Worm (Caenorhabditis elegans) whole organism, midembryonic: ENCODE measurements around the gene R144.10.

Source experiments
- T22C8.4 ChIP-seq: fragments of 200-800 bp; sonication (Bioruptor generic); IDR thresholded peaks from 2 replicates; pipeline ENCODE4 v1.3.6; 2022; ENCODE audit warnings: missing genetic modification characterization, missing compliant biosample characterization
- flt-1 ChIP-seq: fragments of 200-800 bp; sonication (Bioruptor generic); IDR thresholded peaks from 2 replicates; pipeline ENCODE4 v1.3.6; 2022; ENCODE audit warnings: missing genetic modification characterization, missing compliant biosample characterization
- klf-2 ChIP-seq: fragments of 200-800 bp; sonication (Bioruptor generic); conservative IDR thresholded peaks from 2 replicates; pipeline ENCODE4 v1.3.6; 2022; ENCODE audit warnings: missing genetic modification reagents, missing genetic modification characterization, missing compliant biosample characterization
- med-1 ChIP-seq: sonication (generic microtip); optimal IDR thresholded peaks from 2 replicates; lab custom pipeline; 2017; ENCODE audit warnings: missing genetic modification characterization, mild to moderate bottlenecking, missing compliant biosample characterization, antibody characterized with exemption, missing genetic modification reagents; ENCODE audit not compliant: insufficient read depth
- ref-1 ChIP-seq: fragments of 200-800 bp; sonication (Bioruptor generic); conservative IDR thresholded peaks from 2 replicates; pipeline ENCODE4 v1.3.6; 2022; ENCODE audit warnings: missing genetic modification reagents, missing genetic modification characterization, missing compliant biosample characterization

DNA sequence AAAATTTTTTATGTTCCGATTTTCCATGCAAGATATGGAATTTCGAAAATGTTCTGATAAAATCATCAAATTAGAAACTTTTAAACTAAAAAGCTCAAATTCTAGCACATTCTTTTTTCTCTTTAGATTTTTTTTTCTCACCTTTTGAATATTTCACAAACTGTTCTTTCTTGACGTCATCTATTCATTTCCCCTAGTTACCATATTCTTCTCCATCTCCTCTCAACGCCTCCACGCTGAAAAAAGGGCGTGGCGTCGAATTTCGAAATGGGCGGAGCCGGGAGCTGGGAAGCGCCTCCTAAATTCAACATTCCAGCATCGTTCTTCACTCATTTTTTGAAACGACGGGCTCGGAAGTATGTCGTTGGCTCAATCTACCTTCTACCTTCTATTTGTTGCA lies 40.0 kb upstream of the R144.10 start, which contains the start of gene nlp-43:
- TF ChIP-seq klf-2 (GFP tag; lab: Robert Waterston, UW) (no peak), T22C8.4 (GFP tag; lab: Robert Waterston, UW) (no peak), flt-1 (GFP tag; lab: Robert Waterston, UW) (no peak), ref-1 (GFP tag; lab: Robert Waterston, UW) (no peak), med-1 (GFP tag; lab: Kevin White, UChicago) (no peak)
